Worm (Caenorhabditis elegans) whole organism, L4 larva: Measurements from ENCODE around the gene somi-1.

ENCODE experiments used
- D1046.2 ChIP-seq: fragments of 200-800 bp; sonication (Bioruptor generic); IDR thresholded peaks from 2 replicates; pipeline ENCODE4 v1.3.6; 2022; ENCODE audit warnings: missing genetic modification characterization, missing compliant biosample characterization
- F37D6.2 ChIP-seq: sonication (generic microtip); optimal IDR thresholded peaks from 2 replicates; lab custom pipeline; 2016; ENCODE audit warnings: mild to moderate bottlenecking, missing genetic modification characterization, missing compliant biosample characterization
- F49E8.2 ChIP-seq: sonication (generic microtip); optimal IDR thresholded peaks from 2 replicates; lab custom pipeline; 2016; ENCODE audit warnings: missing compliant biosample characterization, mild to moderate bottlenecking, missing genetic modification characterization, borderline replicate concordance
- aha-1 ChIP-seq: fragments of 150-350 bp; peaks from one replicate; lab custom pipeline; 2014; ENCODE audit warnings: missing biosample characterization, missing genetic modification characterization
- aly-2 ChIP-seq: sonication (generic microtip); optimal IDR thresholded peaks from 2 replicates; lab custom pipeline; 2018; ENCODE audit warnings: missing biosample characterization, missing genetic modification characterization
- ama-1 ChIP-seq: fragments of 150-350 bp; optimal IDR thresholded peaks from 2 replicates; lab custom pipeline; 2014; ENCODE audit warnings: inconsistent platforms, mixed read lengths
- attf-4 ChIP-seq: sonication (generic microtip); optimal IDR thresholded peaks from 3 replicates; lab custom pipeline; 2017; ENCODE audit warnings: missing biosample characterization, missing genetic modification characterization
- ceh-20 ChIP-seq: fragments of 200-800 bp; sonication (Bioruptor generic); IDR thresholded peaks from 2 replicates; pipeline ENCODE4 v1.3.6; 2022; ENCODE audit warnings: missing genetic modification reagents, missing genetic modification characterization, missing compliant biosample characterization
- ceh-28 ChIP-seq: fragments of 150-350 bp; optimal IDR thresholded peaks from 2 replicates; lab custom pipeline; 2014; ENCODE audit warnings: missing biosample characterization, missing genetic modification reagents, missing genetic modification characterization
- cey-2 ChIP-seq: sonication (generic microtip); optimal IDR thresholded peaks from 3 replicates; lab custom pipeline; 2017; ENCODE audit warnings: missing genetic modification characterization, mild to moderate bottlenecking, missing compliant biosample characterization, antibody characterized with exemption, borderline replicate concordance; ENCODE audit not compliant: insufficient read depth
- daf-8 ChIP-seq: fragments of 200-800 bp; sonication (Bioruptor generic); IDR thresholded peaks from 2 replicates; pipeline ENCODE4 v1.3.6; 2022; ENCODE audit warnings: missing genetic modification characterization, missing compliant biosample characterization
- dmd-9 ChIP-seq: fragments of 200-800 bp; sonication (Bioruptor generic); IDR thresholded peaks from 2 replicates; pipeline ENCODE4 v1.3.6; 2022; ENCODE audit warnings: missing genetic modification reagents, missing genetic modification characterization, missing compliant biosample characterization
- dpl-1 ChIP-seq: fragments of 150-350 bp; optimal IDR thresholded peaks from 2 replicates; lab custom pipeline; 2014; ENCODE audit warnings: missing biosample characterization, missing genetic modification reagents, missing genetic modification characterization
- egl-43 ChIP-seq: fragments of 200-800 bp; sonication (Bioruptor generic); IDR thresholded peaks from 2 replicates; pipeline ENCODE4 v1.3.6; 2022; ENCODE audit warnings: missing genetic modification reagents, missing genetic modification characterization, missing compliant biosample characterization
- fos-1 ChIP-seq: fragments of 150-350 bp; optimal IDR thresholded peaks from 2 replicates; lab custom pipeline; 2014; ENCODE audit warnings: missing biosample characterization, missing genetic modification characterization
- hmg-1.1 ChIP-seq: fragments of 200-800 bp; sonication (Bioruptor generic); IDR thresholded peaks from 2 replicates; pipeline ENCODE4 v1.3.6; 2022; ENCODE audit warnings: missing genetic modification reagents, missing genetic modification characterization, missing compliant biosample characterization
- lim-7 ChIP-seq: fragments of 200-800 bp; sonication (Bioruptor generic); IDR thresholded peaks from 2 replicates; pipeline ENCODE4 v1.3.6; 2022; ENCODE audit warnings: missing genetic modification characterization, missing compliant biosample characterization
- lin-1 ChIP-seq: fragments of 200-800 bp; sonication (Bioruptor generic); IDR thresholded peaks from 2 replicates; pipeline ENCODE4 v1.3.6; 2022; ENCODE audit warnings: missing genetic modification reagents, missing genetic modification characterization, missing compliant biosample characterization
- lin-15B ChIP-seq: fragments of 150-350 bp; sonication (generic microtip); optimal IDR thresholded peaks from 3 replicates; lab custom pipeline; 2014; ENCODE audit warnings: missing biosample characterization, missing genetic modification characterization
- lin-38 ChIP-seq: fragments of 200-800 bp; sonication (Bioruptor generic); IDR thresholded peaks from 2 replicates; pipeline ENCODE4 v1.3.6; 2022; ENCODE audit warnings: missing genetic modification reagents, missing genetic modification characterization, missing compliant biosample characterization
- lir-3 ChIP-seq: sonication (generic microtip); optimal IDR thresholded peaks from 2 replicates; lab custom pipeline; 2016; ENCODE audit warnings: mild to moderate bottlenecking, missing genetic modification characterization, missing compliant biosample characterization
- lsy-2 ChIP-seq, 2 experiments: fragments of 150-350 bp in 1 of 2; sonication (generic microtip) in 1 of 2; optimal IDR thresholded peaks; 2 replicates each; lab custom pipeline; 2014 to 2017; ENCODE audit warnings: missing biosample characterization in 2 of 2, missing genetic modification characterization in 2 of 2
- madf-5 ChIP-seq, 2 experiments: fragments of 200-800 bp; sonication (Bioruptor generic); IDR thresholded peaks; 2 replicates each; pipeline ENCODE4 v1.3.6; 2022; ENCODE audit warnings: missing compliant biosample characterization in 2 of 2, missing genetic modification characterization in 2 of 2
- madf-9 ChIP-seq: fragments of 200-800 bp; sonication (Bioruptor generic); conservative IDR thresholded peaks from 2 replicates; pipeline ENCODE4 v1.3.6; 2022; ENCODE audit warnings: missing genetic modification reagents, missing genetic modification characterization, missing compliant biosample characterization
- mes-2 ChIP-seq: sonication (generic microtip); optimal IDR thresholded peaks from 2 replicates; lab custom pipeline; 2016; ENCODE audit warnings: missing genotype, mild to moderate bottlenecking, missing genetic modification characterization, missing compliant biosample characterization; ENCODE audit not compliant: poor library complexity, severe bottlenecking
- nhr-102 ChIP-seq: sonication (generic microtip); optimal IDR thresholded peaks from 2 replicates; lab custom pipeline; 2016; ENCODE audit warnings: mild to moderate bottlenecking, missing genetic modification characterization, moderate library complexity, missing compliant biosample characterization
- nhr-237 ChIP-seq: sonication (generic microtip); optimal IDR thresholded peaks from 2 replicates; lab custom pipeline; 2017; ENCODE audit warnings: missing biosample characterization, missing genetic modification characterization
- nhr-28 ChIP-seq: fragments of 150-350 bp; optimal IDR thresholded peaks from 2 replicates; lab custom pipeline; 2014; ENCODE audit warnings: missing biosample characterization, missing genetic modification characterization
- nhr-41 ChIP-seq: fragments of 200-800 bp; sonication (Bioruptor generic); IDR thresholded peaks from 2 replicates; pipeline ENCODE4 v1.3.6; 2022; ENCODE audit warnings: missing genetic modification reagents, missing genetic modification characterization, missing compliant biosample characterization
- nhr-42 ChIP-seq: fragments of 200-800 bp; sonication (Bioruptor generic); IDR thresholded peaks from 2 replicates; pipeline ENCODE4 v1.3.6; 2022; ENCODE audit warnings: missing genetic modification characterization, missing compliant biosample characterization
- nhr-77 ChIP-seq: fragments of 150-350 bp; optimal IDR thresholded peaks from 2 replicates; lab custom pipeline; 2014; ENCODE audit warnings: missing biosample characterization, missing genetic modification characterization
- pqm-1 ChIP-seq: sonication (generic microtip); optimal IDR thresholded peaks from 2 replicates; lab custom pipeline; 2017; ENCODE audit warnings: missing biosample characterization, missing genetic modification characterization
- rbr-2 ChIP-seq: sonication (generic microtip); optimal IDR thresholded peaks from 2 replicates; lab custom pipeline; 2016; ENCODE audit warnings: missing genotype, missing genetic modification characterization, missing compliant biosample characterization
- set-16 ChIP-seq: fragments of 200-800 bp; sonication (Bioruptor generic); IDR thresholded peaks from 2 replicates; pipeline ENCODE4 v1.3.6; 2022; ENCODE audit warnings: missing genetic modification reagents, missing genetic modification characterization, missing compliant biosample characterization
- skn-1 ChIP-seq: fragments of 150-350 bp; optimal IDR thresholded peaks from 2 replicates; lab custom pipeline; 2014; ENCODE audit warnings: missing biosample characterization, missing genetic modification characterization
- unc-130 ChIP-seq: sonication (generic microtip); optimal IDR thresholded peaks from 2 replicates; lab custom pipeline; 2016; ENCODE audit warnings: missing genetic modification reagents, missing genetic modification characterization, missing compliant biosample characterization
- unc-39 ChIP-seq: sonication (generic microtip); optimal IDR thresholded peaks from 2 replicates; lab custom pipeline; 2017; ENCODE audit warnings: missing biosample characterization, missing genetic modification characterization
- unc-62 ChIP-seq, 3 experiments: fragments of 150-350 bp in 1 of 3; sonication (generic microtip); optimal IDR thresholded peaks in 2 of 3; peaks in 1 of 3; 1 replicate in 1 of 3; 2 replicates in 2 of 3; lab custom pipeline; 2014 to 2017; ENCODE audit warnings: missing biosample characterization in 3 of 3, missing genetic modification characterization in 3 of 3, missing genetic modification reagents in 3 of 3, missing genotype in 1 of 3
- ztf-7 ChIP-seq: fragments of 150-350 bp; optimal IDR thresholded peaks from 2 replicates; lab custom pipeline; 2014; ENCODE audit warnings: missing biosample characterization, missing genetic modification characterization

somi-1 gene

ce11 chrV:13357652-13358281 is 33.4 kb downstream of the somi-1 start, which contains the start of gene F32H5.1 (continued):
- TF ChIP-seq hmg-1.1 (no peak), D1046.2 (GFP tag; lab: Robert Waterston, UW) (no peak), aha-1 (tag; lab: Kevin White, UChicago) (peak; percentile 18), lin-1 (GFP tag; lab: Robert Waterston, UW) (no peak; the same call in 1 of the 2 replicates), ztf-7 (tag; lab: Kevin White, UChicago) (peak; percentile 81), pqm-1 (tag; lab: Kevin White, UChicago) (peak; percentile 88), egl-43 (GFP tag; lab: Robert Waterston, UW) (no peak), unc-62 (GFP tag; optimal IDR thresholded peaks at IDR 0.05 in 1 of 2; lab: Kevin White, UChicago) (no peak), unc-62 (tag; optimal IDR thresholded peaks at IDR 0.05; lab: Kevin White, UChicago) (no peak), nhr-41 (no peak), daf-8 (no peak), dmd-9 (no peak), nhr-237 (tag; lab: Kevin White, UChicago) (no peak), madf-9 (no peak), ceh-28 (tag; lab: Kevin White, UChicago) (no peak), F37D6.2 (tag; lab: Kevin White, UChicago) (no peak), skn-1 (tag; lab: Kevin White, UChicago) (no peak), lin-15B (tag; lab: Kevin White, UChicago) (no peak), nhr-28 (tag; lab: Kevin White, UChicago) (peak; percentile 42), attf-4 (tag; lab: Kevin White, UChicago) (no peak), lin-38 (no peak), unc-130 (GFP tag; lab: Kevin White, UChicago) (no peak), unc-39 (tag; lab: Kevin White, UChicago) (no peak), nhr-77 (tag; lab: Kevin White, UChicago) (no peak), fos-1 (tag; lab: Kevin White, UChicago) (no peak), madf-5 (GFP tag; IDR thresholded peaks at IDR 0.05; lab: Robert Waterston, UW) (no peak), ama-1 (lab: Kevin White, UChicago) (no peak), set-16 (GFP tag; lab: Robert Waterston, UW) (no peak)

ce11 chrV:13356210-13356609 is 35.0 kb downstream of the somi-1 start:
- TF ChIP-seq unc-62 (GFP tag; optimal IDR thresholded peaks at IDR 0.05 in 1 of 2; lab: Kevin White, UChicago) = peak in 1 of 2 experiments; percentile 82
- no peak for TF ChIP-seq unc-62 (tag; optimal IDR thresholded peaks at IDR 0.05; lab: Kevin White, UChicago)
- no peak for TF ChIP-seq dpl-1 (GFP tag; lab: Kevin White, UChicago)

ce11 chrV:13352415-13352814 is 38.8 kb downstream of the somi-1 start:
- no peak for TF ChIP-seq rbr-2 (tag; lab: Kevin White, UChicago)
- no peak for TF ChIP-seq cey-2 (tag; lab: Kevin White, UChicago)
- no peak for TF ChIP-seq mes-2 (tag; lab: Kevin White, UChicago)
- no peak for TF ChIP-seq nhr-102
- peak in 1 of 2 experiments; percentile 19 for TF ChIP-seq lsy-2 (tag; optimal IDR thresholded peaks at IDR 0.05; lab: Kevin White, UChicago)
- peak in 1 of 2 experiments; percentile 67 for TF ChIP-seq unc-62 (GFP tag; optimal IDR thresholded peaks at IDR 0.05 in 1 of 2; lab: Kevin White, UChicago)
- TF ChIP-seq unc-62 (tag; optimal IDR thresholded peaks at IDR 0.05; lab: Kevin White, UChicago) = no peak

ce11 chrV:13351773-13352172 is 39.4 kb downstream of the somi-1 start:
- peak; percentile 71 for TF ChIP-seq ceh-20 (GFP tag; lab: Robert Waterston, UW)
- TF ChIP-seq nhr-42 = no peak
- TF ChIP-seq lsy-2 (tag; optimal IDR thresholded peaks at IDR 0.05; lab: Kevin White, UChicago) = peak in 1 of 2 experiments; percentile 30
- no peak for TF ChIP-seq lim-7 (GFP tag; lab: Robert Waterston, UW)
- TF ChIP-seq aly-2 (tag; lab: Kevin White, UChicago) = no peak
- TF ChIP-seq mes-2 (tag; lab: Kevin White, UChicago) = no peak
- TF ChIP-seq unc-62 (GFP tag; optimal IDR thresholded peaks at IDR 0.05 in 1 of 2; lab: Kevin White, UChicago) = peak in 1 of 2 experiments; percentile 99
- TF ChIP-seq unc-62 (tag; optimal IDR thresholded peaks at IDR 0.05; lab: Kevin White, UChicago) = no peak
- no peak for TF ChIP-seq lir-3 (tag; lab: Kevin White, UChicago)
- TF ChIP-seq F49E8.2 (tag; lab: Kevin White, UChicago) = no peak
